Fruit fly (Drosophila melanogaster) whole organism, pupa: Measurements from ENCODE around the gene CG34279.

ENCODE experiments used
- CG10348 ChIP-seq: fragments of 200-800 bp; sonication (Bioruptor generic); IDR thresholded peaks from 2 replicates; pipeline ENCODE4 v1.3.6; 2022; ENCODE audit warnings: missing biosample characterization, missing genetic modification characterization
- CG12605 ChIP-seq: fragments of 200-800 bp; sonication (Bioruptor generic); IDR thresholded peaks from 2 replicates; pipeline ENCODE4 v1.3.6; 2022; ENCODE audit warnings: missing biosample characterization, missing genetic modification characterization
- CG13204 ChIP-seq: fragments of 200-800 bp; sonication (Bioruptor generic); optimal IDR thresholded peaks from 2 replicates; lab custom pipeline; 2018; ENCODE audit warnings: missing biosample characterization, mild to moderate bottlenecking, missing genetic modification characterization, moderate library complexity
- CG14655 ChIP-seq: fragments of 200-800 bp; sonication (Bioruptor generic); optimal IDR thresholded peaks from 3 replicates; lab custom pipeline; 2017; ENCODE audit warnings: mild to moderate bottlenecking, missing biosample characterization, missing genetic modification reagents, missing genetic modification characterization
- CG15710 ChIP-seq: fragments of 200-800 bp; sonication (Bioruptor generic); optimal IDR thresholded peaks from 2 replicates; lab custom pipeline; 2018; ENCODE audit warnings: missing biosample characterization, mild to moderate bottlenecking, missing genetic modification characterization, moderate library complexity
- CG17806 ChIP-seq: fragments of 200-800 bp; sonication (Bioruptor generic); optimal IDR thresholded peaks from 2 replicates; lab custom pipeline; 2018; ENCODE audit warnings: missing biosample characterization, mild to moderate bottlenecking, missing genetic modification characterization, moderate library complexity
- CG32121 ChIP-seq: fragments of 200-800 bp; sonication (Bioruptor generic); IDR thresholded peaks from 2 replicates; pipeline ENCODE4 v1.3.6; 2022; ENCODE audit warnings: missing biosample characterization, missing genetic modification characterization
- CG34367 ChIP-seq: fragments of 200-800 bp; sonication (Bioruptor generic); optimal IDR thresholded peaks from 2 replicates; lab custom pipeline; 2018; ENCODE audit warnings: missing biosample characterization, mild to moderate bottlenecking, missing genetic modification characterization
- CG4496 ChIP-seq: fragments of 200-800 bp; sonication (Bioruptor generic); IDR thresholded peaks from 3 replicates; pipeline ENCODE4 v1.3.6; 2022; ENCODE audit warnings: missing biosample characterization, missing genetic modification characterization
- CG8159 ChIP-seq: fragments of 200-800 bp; sonication (Bioruptor generic); optimal IDR thresholded peaks from 3 replicates; lab custom pipeline; 2018; ENCODE audit warnings: missing biosample characterization, mild to moderate bottlenecking, missing genetic modification characterization, moderate library complexity
- CG8301 ChIP-seq: fragments of 200-800 bp; sonication (Bioruptor generic); optimal IDR thresholded peaks from 2 replicates; lab custom pipeline; 2018; ENCODE audit warnings: missing biosample characterization, mild to moderate bottlenecking, missing genetic modification characterization
- CG9948 ChIP-seq: fragments of 200-800 bp; sonication (Bioruptor generic); optimal IDR thresholded peaks from 2 replicates; lab custom pipeline; 2018; ENCODE audit warnings: missing biosample characterization, mild to moderate bottlenecking, missing genetic modification characterization, moderate library complexity
- D1 ChIP-seq: fragments of 200-800 bp; sonication (Bioruptor generic); optimal IDR thresholded peaks from 2 replicates; lab custom pipeline; 2018; ENCODE audit warnings: missing biosample characterization, mild to moderate bottlenecking, missing genetic modification characterization, moderate library complexity
- EcR ChIP-seq: fragments of 200-800 bp; sonication (Bioruptor generic); optimal IDR thresholded peaks from 3 replicates; lab custom pipeline; 2019; ENCODE audit warnings: missing biosample characterization, missing genetic modification characterization, mild to moderate bottlenecking, moderate library complexity, missing genetic modification reagents
- Ets98B ChIP-seq: fragments of 200-800 bp; sonication (Bioruptor generic); IDR thresholded peaks from 2 replicates; pipeline ENCODE4 v1.3.6; 2022; ENCODE audit warnings: missing biosample characterization, missing genetic modification characterization
- Pif1A ChIP-seq: fragments of 200-800 bp; sonication (Bioruptor generic); optimal IDR thresholded peaks from 3 replicates; lab custom pipeline; 2016; ENCODE audit warnings: missing biosample characterization, missing genetic modification characterization
- Pif1B ChIP-seq: fragments of 200-800 bp; sonication (Bioruptor generic); optimal IDR thresholded peaks from 3 replicates; lab custom pipeline; 2016; ENCODE audit warnings: missing biosample characterization, missing genetic modification characterization
- Snoo ChIP-seq: fragments of 200-800 bp; sonication (Bioruptor generic); optimal IDR thresholded peaks from 3 replicates; lab custom pipeline; 2017; ENCODE audit warnings: missing biosample characterization, mild to moderate bottlenecking, missing genetic modification characterization, inconsistent platforms
- fd96Ca ChIP-seq: fragments of 200-800 bp; sonication (Bioruptor generic); IDR thresholded peaks from 3 replicates; pipeline ENCODE4 v1.3.6; 2022; ENCODE audit warnings: missing biosample characterization, missing genetic modification characterization
- gl ChIP-seq: fragments of 200-800 bp; sonication (Bioruptor generic); optimal IDR thresholded peaks from 2 replicates; lab custom pipeline; 2018; ENCODE audit warnings: missing biosample characterization, mild to moderate bottlenecking, missing genetic modification characterization
- rn ChIP-seq: fragments of 200-800 bp; sonication (Bioruptor generic); IDR thresholded peaks from 2 replicates; pipeline ENCODE4 v1.3.6; 2022; ENCODE audit warnings: missing biosample characterization, missing genetic modification characterization

The CG34279 gene

dm6 chr3R:17403188-17403587, at the start of gene CG34279:
CG34279 (minus strand) TSS chr3R:17403288.
- no peak for TF ChIP-seq CG14655 (GFP tag; lab: Kevin White, UChicago)
- no peak for TF ChIP-seq CG12605
- no peak for TF ChIP-seq CG4496 (GFP tag; lab: Robert Waterston, UW)
- TF ChIP-seq CG17806, result no peak
- no peak for TF ChIP-seq rn (GFP tag; lab: Robert Waterston, UW)
- TF ChIP-seq Pif1A, result no peak
- TF ChIP-seq gl, result no peak
- no peak for TF ChIP-seq D1
- no peak for TF ChIP-seq EcR (GFP tag; lab: Kevin White, UChicago)

- TF ChIP-seq D1 (peak; percentile 86), CG4496 (GFP tag; lab: Robert Waterston, UW) (no peak)
These were observed 46.3 kb upstream of the CG34279 start for dm6 chr3R:17449402-17449801.

dm6 chr3R:17448758-17449157, 45.7 kb upstream of the CG34279 start, which contains the start of gene Eh:
Eh (minus strand) TSS chr3R:17448858.
- no peak for TF ChIP-seq CG8301 (tag; lab: Kevin White, UChicago)
- TF ChIP-seq gl, result no peak
- TF ChIP-seq Ets98B (GFP tag; lab: Robert Waterston, UW), result no peak
- no peak for TF ChIP-seq CG14655 (GFP tag; lab: Kevin White, UChicago)
- no peak for TF ChIP-seq CG15710 (tag; lab: Kevin White, UChicago)
- no peak for TF ChIP-seq CG34367
- no peak for TF ChIP-seq CG9948
- TF ChIP-seq CG17806, result no peak
- no peak for TF ChIP-seq fd96Ca (GFP tag; lab: Robert Waterston, UW)
- no peak for TF ChIP-seq Pif1B
- no peak for TF ChIP-seq rn (GFP tag; lab: Robert Waterston, UW)
- no peak for TF ChIP-seq CG8159 (tag; lab: Kevin White, UChicago)

dm6 chr3R:17447615-17448014, 44.5 kb upstream of the CG34279 start:
- TF ChIP-seq CG15710 (tag; lab: Kevin White, UChicago) (no peak), D1 (no peak), gl (no peak), fd96Ca (GFP tag; lab: Robert Waterston, UW) (no peak)

- no peak for TF ChIP-seq Snoo (tag; lab: Kevin White, UChicago)
These were observed 37.5 kb upstream of the CG34279 start, which contains the start of gene CG14331 for dm6 chr3R:17440628-17441027. CG14331 (minus strand) TSS chr3R:17440728.

- TF ChIP-seq CG8301 (tag; lab: Kevin White, UChicago) (no peak), Pif1B (no peak), CG34367 (no peak), CG9948 (no peak), CG32121 (GFP tag; lab: Robert Waterston, UW) (no peak), D1 (no peak), CG15710 (tag; lab: Kevin White, UChicago) (no peak), Ets98B (GFP tag; lab: Robert Waterston, UW) (no peak), Pif1A (no peak), Snoo (tag; lab: Kevin White, UChicago) (no peak), CG13204 (GFP tag; lab: Kevin White, UChicago) (no peak), CG4496 (GFP tag; lab: Robert Waterston, UW) (no peak), CG10348 (GFP tag; lab: Robert Waterston, UW) (no peak)
These were observed 31.2 kb upstream of the CG34279 start, which contains the start of gene CG44090 for dm6 chr3R:17434330-17434729. CG44090 (minus strand) TSS chr3R:17434430.

dm6 chr3R:17433117-17433516, 30.0 kb upstream of the CG34279 start:
- TF ChIP-seq CG13204 (GFP tag; lab: Kevin White, UChicago) (no peak), rn (GFP tag; lab: Robert Waterston, UW) (no peak), CG4496 (GFP tag; lab: Robert Waterston, UW) (no peak), CG34367 (no peak), D1 (no peak), CG10348 (GFP tag; lab: Robert Waterston, UW) (no peak), Ets98B (GFP tag; lab: Robert Waterston, UW) (no peak), CG15710 (tag; lab: Kevin White, UChicago) (no peak), CG8159 (tag; lab: Kevin White, UChicago) (no peak), CG12605 (no peak), Snoo (tag; lab: Kevin White, UChicago) (no peak), fd96Ca (GFP tag; lab: Robert Waterston, UW) (no peak), CG9948 (no peak), CG32121 (GFP tag; lab: Robert Waterston, UW) (no peak), CG8301 (tag; lab: Kevin White, UChicago) (no peak), Pif1A (no peak)

dm6 chr3R:17430481-17430880, 27.4 kb upstream of the CG34279 start:
- TF ChIP-seq CG9948 (no peak), Pif1A (no peak), CG14655 (GFP tag; lab: Kevin White, UChicago) (peak; percentile 41), CG13204 (GFP tag; lab: Kevin White, UChicago) (no peak), fd96Ca (GFP tag; lab: Robert Waterston, UW) (no peak; the same call in 2 of the 3 replicates), CG15710 (tag; lab: Kevin White, UChicago) (no peak), CG34367 (no peak), CG8159 (tag; lab: Kevin White, UChicago) (no peak), CG17806 (no peak), CG8301 (tag; lab: Kevin White, UChicago) (peak; percentile 58), gl (no peak), Snoo (tag; lab: Kevin White, UChicago) (no peak), CG10348 (GFP tag; lab: Robert Waterston, UW) (no peak), EcR (GFP tag; lab: Kevin White, UChicago) (no peak), Pif1B (no peak), rn (GFP tag; lab: Robert Waterston, UW) (no peak), D1 (no peak), CG32121 (GFP tag; lab: Robert Waterston, UW) (peak; percentile 60), CG12605 (no peak), CG4496 (GFP tag; lab: Robert Waterston, UW) (peak; percentile 74; the same call in 2 of the 3 replicates), Ets98B (GFP tag; lab: Robert Waterston, UW) (peak; percentile 64)
